Worm (Caenorhabditis elegans) whole organism, L1 larva: ENCODE data around the gene grd-14.

ENCODE experiments used
- Y116A8C.19 ChIP-seq: sonication (generic microtip); optimal IDR thresholded peaks from 2 replicates; lab custom pipeline; 2016; ENCODE audit warnings: missing compliant biosample characterization, missing genetic modification characterization, borderline replicate concordance
- dpl-1 ChIP-seq, 3 experiments: fragments of 150-350 bp in 2 of 3; sonication (generic microtip) in 1 of 3; optimal IDR thresholded peaks; 2 replicates each; lab custom pipeline; 2014 to 2017; ENCODE audit warnings: missing biosample characterization in 3 of 3, missing genetic modification characterization in 3 of 3, missing genetic modification reagents in 3 of 3
- dsc-1 ChIP-seq: sonication (generic microtip); optimal IDR thresholded peaks from 2 replicates; lab custom pipeline; 2016; ENCODE audit warnings: mild to moderate bottlenecking, missing genetic modification characterization, missing compliant biosample characterization
- elt-2 ChIP-seq: sonication (generic microtip); optimal IDR thresholded peaks from 2 replicates; lab custom pipeline; 2016; ENCODE audit warnings: missing genetic modification characterization, mild to moderate bottlenecking, inconsistent platforms, missing compliant biosample characterization, missing genetic modification reagents
- fos-1 ChIP-seq: fragments of 150-350 bp; optimal IDR thresholded peaks from 2 replicates; lab custom pipeline; 2014; ENCODE audit warnings: missing biosample characterization, missing genetic modification characterization
- lin-13 ChIP-seq: fragments of 150-350 bp; optimal IDR thresholded peaks from 2 replicates; lab custom pipeline; 2014; ENCODE audit warnings: missing biosample characterization, missing genetic modification reagents, missing genetic modification characterization
- lir-3 ChIP-seq: sonication (generic microtip); optimal IDR thresholded peaks from 2 replicates; lab custom pipeline; 2016; ENCODE audit warnings: mild to moderate bottlenecking, missing genetic modification characterization, moderate library complexity, missing compliant biosample characterization; ENCODE audit not compliant: poor library complexity
- mep-1 ChIP-seq: fragments of 150-350 bp; optimal IDR thresholded peaks from 2 replicates; lab custom pipeline; 2014; ENCODE audit warnings: missing biosample characterization, missing genetic modification characterization
- unc-62 ChIP-seq: fragments of 150-350 bp; optimal IDR thresholded peaks from 2 replicates; lab custom pipeline; 2014; ENCODE audit warnings: missing biosample characterization, missing genetic modification reagents, missing genetic modification characterization
- zip-4 ChIP-seq: fragments of 200-800 bp; sonication (Bioruptor generic); optimal IDR thresholded peaks from 2 replicates; lab custom pipeline; 2018; ENCODE audit warnings: mild to moderate bottlenecking, missing genetic modification characterization, moderate library complexity, missing compliant biosample characterization

DNA sequence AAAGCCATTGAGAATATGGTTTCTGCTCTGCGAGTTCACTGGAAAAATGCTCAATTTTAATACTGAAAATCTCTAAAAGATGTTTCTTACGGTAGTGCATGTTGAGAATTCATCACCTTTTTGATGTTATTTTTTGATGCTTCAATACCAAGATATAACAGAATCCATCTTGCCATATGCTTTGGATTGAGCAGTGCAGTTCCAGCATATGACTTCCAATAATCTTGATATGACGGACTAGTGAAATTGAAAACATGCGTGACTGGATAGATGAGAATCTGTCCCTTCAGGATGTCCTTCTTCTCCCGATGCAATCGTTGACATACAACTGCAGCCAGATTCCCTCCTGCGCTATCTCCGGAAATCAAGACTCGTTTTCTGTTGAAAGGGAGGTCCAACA lies 38.9 kb upstream of the grd-14 start:
- TF ChIP-seq elt-2 (tag; lab: Kevin White, UChicago) (no peak), Y116A8C.19 (tag; lab: Kevin White, UChicago) (no peak), unc-62 (GFP tag; lab: Kevin White, UChicago) (no peak), zip-4 (GFP tag; lab: Kevin White, UChicago) (no peak), fos-1 (no peak), mep-1 (tag; lab: Kevin White, UChicago) (no peak), dsc-1 (no peak), dpl-1 (GFP tag; optimal IDR thresholded peaks at IDR 0.05; lab: Kevin White, UChicago) (no peak), lin-13 (GFP tag; lab: Kevin White, UChicago) (no peak), lir-3 (tag; lab: Kevin White, UChicago) (no peak)
